Worm (Caenorhabditis elegans): ENCODE results near the gene C46F11.4.

ce11 chrIII:3709030-3709429 lies 44.9 kb upstream of the C46F11.4 start, which contains the start of gene alkb-8:
- TF ChIP-seq lsy-2 (tag; optimal IDR thresholded peaks at IDR 0.05) (no peak), mep-1 (tag; optimal IDR thresholded peaks at IDR 0.05) (no peak)

Measured in whole organism, mixed stage, embryonic.